Fruit fly (Drosophila melanogaster) ovary, adult (tissue): ENCODE results near the gene ppan.

ENCODE experiments used
- CG17801 ChIP-seq: fragments of 200-800 bp; optimal IDR thresholded peaks from 2 replicates; lab custom pipeline; 2019; ENCODE audit warnings: missing biosample characterization, mild to moderate bottlenecking, missing genetic modification characterization, moderate library complexity; ENCODE audit not compliant: partially characterized antibody

Gene ppan

dm6 chr3R:21151090-21151870 lies 35.2 kb downstream of the ppan start:
- TF ChIP-seq CG17801 = peak; percentile 43

dm6 chr3R:21152856-21153278 lies 36.8 kb downstream of the ppan start:
- TF ChIP-seq CG17801 = peak; percentile 99

dm6 chr3R:21154130-21154529 lies 38.1 kb downstream of the ppan start:
- no peak for TF ChIP-seq CG17801

- TF ChIP-seq CG17801 = no peak
Measured at dm6 chr3R:21155931-21156488, 40.0 kb downstream of the ppan start.

dm6 chr3R:21156572-21157480 lies 40.8 kb downstream of the ppan start:
- peak; percentile 64 for TF ChIP-seq CG17801

- TF ChIP-seq CG17801 = no peak
Measured at dm6 chr3R:21158643-21159042, 42.6 kb downstream of the ppan start.

- TF ChIP-seq CG17801 = no peak
Measured at dm6 chr3R:21161042-21161532, 45.0 kb downstream of the ppan start, which contains the start of gene cDIP. Gene cDIP (minus strand): TSS chr3R:21161092.

dm6 chr3R:21161620-21162029 lies 45.6 kb downstream of the ppan start:
- TF ChIP-seq CG17801 = no peak

- TF ChIP-seq CG17801 = no peak
Measured at dm6 chr3R:21163318-21163828, 47.3 kb downstream of the ppan start, which contains the start of gene CG5810. Gene CG5810 (plus strand): TSS chr3R:21163778.
